Fruit fly (Drosophila melanogaster): ENCODE measurements around the gene CG43220.

Gene CG43220

dm6 chr2L:17477710-17478109, 8.7 kb upstream of the CG43220 start, which contains the start of gene cass (continued):
- TF ChIP-seq CG8388 (GFP tag; optimal IDR thresholded peaks at IDR 0.05): no peak
- TF ChIP-seq NFAT (GFP tag; IDR thresholded peaks at IDR 0.05): no peak
- peak; percentile 4 for TF ChIP-seq Max (GFP tag; optimal IDR thresholded peaks at IDR 0.05)
- no peak for TF ChIP-seq tin (GFP tag; optimal IDR thresholded peaks at IDR 0.05)
- TF ChIP-seq CG1529 (GFP tag; optimal IDR thresholded peaks at IDR 0.05): no peak
- TF ChIP-seq Hr3 (GFP tag; optimal IDR thresholded peaks at IDR 0.05): no peak
- TF ChIP-seq CG18476 (GFP tag; optimal IDR thresholded peaks at IDR 0.05): no peak
- peak; percentile 88 for TF ChIP-seq Myb (GFP tag; optimal IDR thresholded peaks at IDR 0.05)
- TF ChIP-seq CG6683 (GFP tag; optimal IDR thresholded peaks at IDR 0.05): no peak
- TF ChIP-seq CG11398 (GFP tag; optimal IDR thresholded peaks at IDR 0.05): no peak
- no peak for TF ChIP-seq CG31388 (GFP tag; optimal IDR thresholded peaks at IDR 0.05)
- TF ChIP-seq sima (GFP tag; optimal IDR thresholded peaks at IDR 0.05): no peak
- no peak for TF ChIP-seq Hsf (GFP tag; optimal IDR thresholded peaks at IDR 0.05)
- no peak for TF ChIP-seq Six4 (GFP tag; optimal IDR thresholded peaks at IDR 0.05)
- peak; percentile 89 for TF ChIP-seq pzg (GFP tag; optimal IDR thresholded peaks at IDR 0.05)
- no peak for TF ChIP-seq CG6689 (GFP tag; IDR thresholded peaks at IDR 0.05)
- no peak for TF ChIP-seq Meics (GFP tag; optimal IDR thresholded peaks at IDR 0.05)
- no peak for TF ChIP-seq CG15696 (tag; optimal IDR thresholded peaks at IDR 0.05)
- no peak for TF ChIP-seq cas (GFP tag; IDR thresholded peaks at IDR 0.05)
- no peak for TF ChIP-seq D19B (GFP tag; optimal IDR thresholded peaks at IDR 0.05)
- peak; percentile 31 for TF ChIP-seq grau (tag; optimal IDR thresholded peaks at IDR 0.05)
- no peak for TF ChIP-seq CG1602 (GFP tag; optimal IDR thresholded peaks at IDR 0.05)
- TF ChIP-seq B-H2 (GFP tag; optimal IDR thresholded peaks at IDR 0.05): no peak
- no peak for TF ChIP-seq Fer3 (tag; optimal IDR thresholded peaks at IDR 0.05)
- TF ChIP-seq CG34376 (GFP tag; optimal IDR thresholded peaks at IDR 0.05): no peak
- TF ChIP-seq CG7928 (GFP tag; optimal IDR thresholded peaks at IDR 0.05): no peak
- no peak for TF ChIP-seq CG11560 (tag; IDR thresholded peaks at IDR 0.05)
- TF ChIP-seq fd96Cb (tag; optimal IDR thresholded peaks at IDR 0.05): no peak
- TF ChIP-seq Dad (GFP tag; optimal IDR thresholded peaks at IDR 0.05): no peak
- no peak for TF ChIP-seq CG1647 (GFP tag; optimal IDR thresholded peaks at IDR 0.05)
- peak; percentile 89 for TF ChIP-seq ato (GFP tag; IDR thresholded peaks at IDR 0.05; ENCODE audit: partially characterized antibody)
- no peak for TF ChIP-seq pros (GFP tag; optimal IDR thresholded peaks at IDR 0.05)
- TF ChIP-seq gsb (GFP tag; IDR thresholded peaks at IDR 0.05): no peak
- peak; percentile 66 for TF ChIP-seq Dp (GFP tag; optimal IDR thresholded peaks at IDR 0.05)
- no peak for TF ChIP-seq Aef1 (GFP tag; IDR thresholded peaks at IDR 0.05)
- peak; percentile 13 for TF ChIP-seq CG13894 (tag; optimal IDR thresholded peaks at IDR 0.05)
- TF ChIP-seq CG4282 (GFP tag; optimal IDR thresholded peaks at IDR 0.05): no peak
- no peak for TF ChIP-seq CG2875 (GFP tag; optimal IDR thresholded peaks at IDR 0.05)
- TF ChIP-seq Kr (GFP tag; optimal IDR thresholded peaks at IDR 0.05): no peak
- TF ChIP-seq CG10654 (GFP tag; optimal IDR thresholded peaks at IDR 0.05): no peak
- no peak for TF ChIP-seq CG12769 (tag; optimal IDR thresholded peaks at IDR 0.05)
- peak in 1 of 2 experiments; percentile 16 for TF ChIP-seq Pdp1 (GFP tag; optimal IDR thresholded peaks at IDR 0.05)
- TF ChIP-seq sens (GFP tag): peak; percentile 76
- peak; percentile 86 for TF ChIP-seq hb (GFP tag; IDR thresholded peaks at IDR 0.05; ENCODE audit: partially characterized antibody)
- TF ChIP-seq CG9797 (GFP tag; optimal IDR thresholded peaks at IDR 0.05): peak; percentile 77
- no peak for TF ChIP-seq CG30431 (GFP tag; optimal IDR thresholded peaks at IDR 0.05)
- TF ChIP-seq CG4360 (GFP tag; IDR thresholded peaks at IDR 0.05): no peak
- peak; percentile 33 for TF ChIP-seq CG15601 (tag; optimal IDR thresholded peaks at IDR 0.05)
- TF ChIP-seq Camta (GFP tag; optimal IDR thresholded peaks at IDR 0.05): no peak
- no peak for TF ChIP-seq CG6175 (GFP tag; IDR thresholded peaks at IDR 0.05)
- no peak for TF ChIP-seq Tbp (GFP tag; optimal IDR thresholded peaks at IDR 0.05)
- TF ChIP-seq CG14860 (GFP tag; IDR thresholded peaks at IDR 0.05; ENCODE audit: partially characterized antibody): peak; percentile 84
